Worm (Caenorhabditis elegans) whole organism, midembryonic: ENCODE measurements around the gene D1046.18.

Experiments used
- T22C8.4 ChIP-seq: fragments of 200-800 bp; sonication (Bioruptor generic); IDR thresholded peaks from 2 replicates; pipeline ENCODE4 v1.3.6; 2022; ENCODE audit warnings: missing genetic modification characterization, missing compliant biosample characterization
- cog-1 ChIP-seq: sonication (generic microtip); optimal IDR thresholded peaks from 2 replicates; lab custom pipeline; 2016; ENCODE audit warnings: missing genetic modification characterization, missing compliant biosample characterization
- flt-1 ChIP-seq: fragments of 200-800 bp; sonication (Bioruptor generic); IDR thresholded peaks from 2 replicates; pipeline ENCODE4 v1.3.6; 2022; ENCODE audit warnings: missing genetic modification characterization, missing compliant biosample characterization
- klf-2 ChIP-seq: fragments of 200-800 bp; sonication (Bioruptor generic); conservative IDR thresholded peaks from 2 replicates; pipeline ENCODE4 v1.3.6; 2022; ENCODE audit warnings: missing genetic modification reagents, missing genetic modification characterization, missing compliant biosample characterization
- ztf-23 ChIP-seq: fragments of 200-800 bp; sonication (Bioruptor generic); IDR thresholded peaks from 2 replicates; pipeline ENCODE4 v1.3.6; 2022; ENCODE audit warnings: missing genetic modification reagents, missing genetic modification characterization, missing compliant biosample characterization
- ztf-29 ChIP-seq: fragments of 200-800 bp; sonication (Bioruptor generic); IDR thresholded peaks from 2 replicates; pipeline ENCODE4 v1.3.6; 2022; ENCODE audit warnings: missing genetic modification reagents, missing genetic modification characterization, missing compliant biosample characterization

DNA sequence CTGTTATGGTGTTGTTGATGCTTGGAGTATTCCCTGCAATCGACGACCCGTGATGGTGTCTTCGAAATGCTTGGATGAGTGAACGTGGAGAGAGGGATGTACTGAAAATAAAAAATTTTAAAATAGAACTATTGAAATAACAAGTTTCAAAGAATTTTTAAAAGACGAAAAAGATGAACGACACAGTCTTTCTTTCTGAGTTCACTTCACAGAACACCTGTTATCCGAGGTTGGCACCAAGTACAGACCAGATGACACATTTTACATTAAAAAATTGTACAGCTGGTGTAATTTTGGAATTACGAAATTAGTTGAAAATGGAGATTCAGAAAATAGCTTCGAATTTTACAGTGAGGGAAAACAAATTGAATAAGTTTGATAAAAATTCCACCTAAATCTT lies 11.3 kb upstream of the D1046.18 start, which contains the start of gene rap-1:
- TF ChIP-seq T22C8.4 (GFP tag; lab: Robert Waterston, UW) = no peak
- no peak for TF ChIP-seq flt-1 (GFP tag; lab: Robert Waterston, UW)
- no peak for TF ChIP-seq ztf-23 (GFP tag; lab: Robert Waterston, UW)
- no peak for TF ChIP-seq klf-2 (GFP tag; lab: Robert Waterston, UW)
- TF ChIP-seq cog-1 (tag; lab: Kevin White, UChicago) = no peak
- TF ChIP-seq ztf-29 (GFP tag; lab: Robert Waterston, UW) = no peak
